ENCODE assay signal across 1 fruit fly cellular context in genomic region chr3L:9020436-9021370, dm6.
TF ChIP-seq lines count a peak whose summit lies in the region.

No protein-coding gene starts in this region.

TF ChIP-seq in whole organism, embryonic, 481 proteins besides CTCF, POLR2A, EP300 and RAD21 (continued from another document):
- TF ChIP-seq chif (GFP tag; optimal IDR thresholded peaks at IDR 0.05; lab: Kevin White, UChicago), result peak in 1 of 2 experiments; percentile 24
- TF ChIP-seq CG15011 (GFP tag; optimal IDR thresholded peaks at IDR 0.05; lab: Kevin White, UChicago), result no peak
- peak in 1 of 3 experiments; percentile 28 for TF ChIP-seq lola (GFP tag; optimal IDR thresholded peaks at IDR 0.05; lab: Kevin White, UChicago)
- TF ChIP-seq wek (GFP tag; optimal IDR thresholded peaks at IDR 0.05; lab: Kevin White, UChicago), result no peak
- TF ChIP-seq Ets65A (GFP tag; lab: Kevin White, UChicago), result peak; percentile 33
- peak; percentile 67 for TF ChIP-seq Med (GFP tag; lab: Kevin White, UChicago)
- TF ChIP-seq her (GFP tag; optimal IDR thresholded peaks at IDR 0.05; lab: Kevin White, UChicago), result no peak
- TF ChIP-seq kni (GFP tag; optimal IDR thresholded peaks at IDR 0.05; lab: Kevin White, UChicago), result no peak
- TF ChIP-seq CG11456 (GFP tag; IDR thresholded peaks at IDR 0.05; lab: Robert Waterston, UW), result no peak
- no peak for TF ChIP-seq ato (GFP tag; IDR thresholded peaks at IDR 0.05; lab: Robert Waterston, UW; ENCODE audit: partially characterized antibody)
- TF ChIP-seq cwo (GFP tag; optimal IDR thresholded peaks at IDR 0.05; lab: Kevin White, UChicago), result peak; percentile 26
- TF ChIP-seq dmrt11E (tag; optimal IDR thresholded peaks at IDR 0.05; lab: Kevin White, UChicago), result peak; percentile 26
- no peak for TF ChIP-seq CG2202 (tag; optimal IDR thresholded peaks at IDR 0.05; lab: Kevin White, UChicago)
- peak; percentile 76 for TF ChIP-seq CG15479 (GFP tag; optimal IDR thresholded peaks at IDR 0.05; lab: Kevin White, UChicago)
- no peak for TF ChIP-seq gem (tag; optimal IDR thresholded peaks at IDR 0.05; lab: Kevin White, UChicago)
- TF ChIP-seq Neu2 (GFP tag; optimal IDR thresholded peaks at IDR 0.05; lab: Kevin White, UChicago; ENCODE audit: borderline replicate concordance), result peak; percentile 34
- no peak for TF ChIP-seq prd (optimal IDR thresholded peaks at IDR 0.05; lab: Kevin White, UChicago)
- peak; percentile 81 for TF ChIP-seq prd (GFP tag; IDR thresholded peaks at IDR 0.05; lab: Robert Waterston, UW)
- TF ChIP-seq fu2 (GFP tag; optimal IDR thresholded peaks at IDR 0.05; lab: Kevin White, UChicago), result no peak
- peak; percentile 16 for TF ChIP-seq CG2678 (tag; optimal IDR thresholded peaks at IDR 0.05; lab: Kevin White, UChicago)
- TF ChIP-seq E2f1 (GFP tag; IDR thresholded peaks at IDR 0.05; lab: Robert Waterston, UW), result no peak
- TF ChIP-seq CG7372 (GFP tag; IDR thresholded peaks at IDR 0.05; lab: Robert Waterston, UW), result 0 out of 2 replicates have a peak, but pooled peaks have one; percentile 15
- TF ChIP-seq Dbx (GFP tag; IDR thresholded peaks at IDR 0.05; lab: Robert Waterston, UW), result 0 out of 3 replicates have a peak, but pooled peaks have one; percentile 17
- peak; percentile 50; the same call in 1 of the 3 replicates for TF ChIP-seq zfh1 (GFP tag; IDR thresholded peaks at IDR 0.05; lab: Robert Waterston, UW)
- peak; percentile 50 for TF ChIP-seq CG18599 (GFP tag; optimal IDR thresholded peaks at IDR 0.05; lab: Kevin White, UChicago)
- TF ChIP-seq crp (GFP tag; optimal IDR thresholded peaks at IDR 0.05; lab: Kevin White, UChicago), result no peak
- 0 out of 2 replicates have a peak, but pooled peaks have one; percentile 6 for TF ChIP-seq lmd (GFP tag; IDR thresholded peaks at IDR 0.05; lab: Robert Waterston, UW)
- no peak for TF ChIP-seq Hsf (GFP tag; optimal IDR thresholded peaks at IDR 0.05; lab: Kevin White, UChicago)
- TF ChIP-seq zfh2 (GFP tag; optimal IDR thresholded peaks at IDR 0.05; lab: Kevin White, UChicago), result no peak
- peak; percentile 34 for TF ChIP-seq Hmr (GFP tag; optimal IDR thresholded peaks at IDR 0.05; lab: Kevin White, UChicago)
- TF ChIP-seq Elba2 (GFP tag; optimal IDR thresholded peaks at IDR 0.05; lab: Kevin White, UChicago), result peak; percentile 62
- no peak for TF ChIP-seq Sin3A (optimal IDR thresholded peaks at IDR 0.05; lab: Kevin White, UChicago)
- TF ChIP-seq BtbVII (GFP tag; optimal IDR thresholded peaks at IDR 0.05; lab: Kevin White, UChicago), result no peak
- TF ChIP-seq CG8290 (GFP tag; optimal IDR thresholded peaks at IDR 0.05; lab: Kevin White, UChicago), result no peak
- peak in 1 of 2 experiments; percentile 66 for TF ChIP-seq CG8290 (tag; optimal IDR thresholded peaks at IDR 0.05; lab: Kevin White, UChicago)
- TF ChIP-seq fd102C (GFP tag; optimal IDR thresholded peaks at IDR 0.05; lab: Kevin White, UChicago), result peak; percentile 66
- no peak for TF ChIP-seq psq (GFP tag; optimal IDR thresholded peaks at IDR 0.05; lab: Kevin White, UChicago)
- no peak for TF ChIP-seq Abd-B (GFP tag; optimal IDR thresholded peaks at IDR 0.05; lab: Kevin White, UChicago)
- no peak for TF ChIP-seq hb (GFP tag; IDR thresholded peaks at IDR 0.05; lab: Robert Waterston, UW; ENCODE audit: partially characterized antibody)
- TF ChIP-seq amos (GFP tag; IDR thresholded peaks at IDR 0.05; lab: Robert Waterston, UW; ENCODE audit: partially characterized antibody), result no peak
- no peak for TF ChIP-seq oc (tag; optimal IDR thresholded peaks at IDR 0.05; lab: Kevin White, UChicago)
